Worm (Caenorhabditis elegans) whole organism, mixed stage, embryonic: Measurements from ENCODE around the gene C33A12.4.

Source experiments
- M03D4.4 ChIP-seq: sonication (generic microtip); optimal IDR thresholded peaks from 2 replicates; lab custom pipeline; 2017; ENCODE audit warnings: mild to moderate bottlenecking, missing genetic modification characterization, missing compliant biosample characterization
- blmp-1 ChIP-seq: fragments of 150-350 bp; optimal IDR thresholded peaks from 2 replicates; lab custom pipeline; 2014; ENCODE audit warnings: missing biosample characterization, missing genetic modification characterization
- ceh-39 ChIP-seq: fragments of 150-350 bp; optimal IDR thresholded peaks from 2 replicates; lab custom pipeline; 2014; ENCODE audit warnings: missing biosample characterization, missing genetic modification characterization
- ceh-83 ChIP-seq: fragments of 200-800 bp; sonication (Bioruptor generic); optimal IDR thresholded peaks from 2 replicates; lab custom pipeline; 2018; ENCODE audit warnings: mild to moderate bottlenecking, missing genetic modification characterization, missing compliant biosample characterization
- ces-1 ChIP-seq: fragments of 150-350 bp; optimal IDR thresholded peaks from 2 replicates; lab custom pipeline; 2014; ENCODE audit warnings: missing biosample characterization, missing genetic modification reagents, missing genetic modification characterization
- cnd-1 ChIP-seq: fragments of 200-800 bp; sonication (Bioruptor generic); optimal IDR thresholded peaks from 2 replicates; lab custom pipeline; 2018; ENCODE audit warnings: mild to moderate bottlenecking, missing genetic modification characterization, missing compliant biosample characterization
- drap-1 ChIP-seq: fragments of 200-800 bp; sonication (Bioruptor generic); optimal IDR thresholded peaks from 3 replicates; lab custom pipeline; 2018; ENCODE audit warnings: mild to moderate bottlenecking, missing genetic modification characterization, missing compliant biosample characterization
- elt-1 ChIP-seq: sonication (generic microtip); optimal IDR thresholded peaks from 2 replicates; lab custom pipeline; 2017; ENCODE audit warnings: missing genetic modification characterization, mild to moderate bottlenecking, missing compliant biosample characterization, antibody characterized with exemption, moderate library complexity, borderline replicate concordance; ENCODE audit not compliant: insufficient read depth
- elt-3 ChIP-seq: fragments of 150-350 bp; optimal IDR thresholded peaks from 2 replicates; lab custom pipeline; 2014; ENCODE audit warnings: missing biosample characterization, missing genetic modification characterization
- flh-1 ChIP-seq: fragments of 200-800 bp; sonication (Bioruptor generic); optimal IDR thresholded peaks from 2 replicates; lab custom pipeline; 2018; ENCODE audit warnings: mild to moderate bottlenecking, missing genetic modification characterization, moderate library complexity, missing compliant biosample characterization
- ham-2 ChIP-seq: fragments of 200-800 bp; sonication (Bioruptor generic); optimal IDR thresholded peaks from 2 replicates; lab custom pipeline; 2018; ENCODE audit warnings: mild to moderate bottlenecking, missing genetic modification characterization, missing compliant biosample characterization
- hlh-1 ChIP-seq: fragments of 150-350 bp; optimal IDR thresholded peaks from 2 replicates; lab custom pipeline; 2014; ENCODE audit warnings: missing biosample characterization, missing genetic modification reagents, missing genetic modification characterization
- lin-13 ChIP-seq: fragments of 150-350 bp; optimal IDR thresholded peaks from 2 replicates; lab custom pipeline; 2014; ENCODE audit warnings: missing biosample characterization, missing genetic modification characterization
- lsy-2 ChIP-seq: fragments of 150-350 bp; optimal IDR thresholded peaks from 2 replicates; lab custom pipeline; 2014; ENCODE audit warnings: missing biosample characterization, missing genetic modification characterization
- mab-5 ChIP-seq: fragments of 150-350 bp; optimal IDR thresholded peaks from 2 replicates; lab custom pipeline; 2014; ENCODE audit warnings: missing biosample characterization, missing genetic modification characterization
- mep-1 ChIP-seq: fragments of 150-350 bp; optimal IDR thresholded peaks from 2 replicates; lab custom pipeline; 2017; ENCODE audit warnings: missing biosample characterization, missing genetic modification reagents, missing genetic modification characterization, inconsistent platforms
- mls-2 ChIP-seq: sonication (generic microtip); optimal IDR thresholded peaks from 2 replicates; lab custom pipeline; 2016; ENCODE audit warnings: mild to moderate bottlenecking, missing genetic modification characterization, moderate library complexity, missing compliant biosample characterization
- nhr-12 ChIP-seq: fragments of 150-350 bp; optimal IDR thresholded peaks from 2 replicates; lab custom pipeline; 2014; ENCODE audit warnings: missing biosample characterization, missing genetic modification characterization
- nhr-2 ChIP-seq: fragments of 150-350 bp; optimal IDR thresholded peaks from 2 replicates; lab custom pipeline; 2014; ENCODE audit warnings: missing biosample characterization, missing genetic modification characterization
- nhr-237 ChIP-seq: fragments of 150-350 bp; optimal IDR thresholded peaks from 2 replicates; lab custom pipeline; 2014; ENCODE audit warnings: missing biosample characterization, missing genetic modification characterization
- nhr-28 ChIP-seq: fragments of 150-350 bp; optimal IDR thresholded peaks from 2 replicates; lab custom pipeline; 2014; ENCODE audit warnings: missing biosample characterization, missing genetic modification characterization
- nhr-76 ChIP-seq: sonication (generic microtip); optimal IDR thresholded peaks from 2 replicates; lab custom pipeline; 2017; ENCODE audit warnings: missing biosample characterization, missing genetic modification characterization
- pha-4 ChIP-seq: fragments of 150-350 bp; optimal IDR thresholded peaks from 2 replicates; lab custom pipeline; 2018; ENCODE audit warnings: missing biosample characterization, missing genetic modification reagents, missing genetic modification characterization
- snpc-4 ChIP-seq: fragments of 150-350 bp; optimal IDR thresholded peaks from 2 replicates; lab custom pipeline; 2014; ENCODE audit warnings: missing biosample characterization, missing genetic modification characterization
- sptf-1 ChIP-seq: sonication (generic microtip); optimal IDR thresholded peaks from 2 replicates; lab custom pipeline; 2017; ENCODE audit warnings: mild to moderate bottlenecking, missing genetic modification characterization, moderate library complexity, missing compliant biosample characterization
- tbx-8 ChIP-seq: fragments of 200-800 bp; sonication (Bioruptor generic); optimal IDR thresholded peaks from 2 replicates; lab custom pipeline; 2018; ENCODE audit warnings: mild to moderate bottlenecking, missing genetic modification characterization, moderate library complexity, missing compliant biosample characterization
- unc-120 ChIP-seq: sonication (generic microtip); optimal IDR thresholded peaks from 2 replicates; lab custom pipeline; 2017; ENCODE audit warnings: missing genetic modification characterization, missing compliant biosample characterization; ENCODE audit not compliant: poor library complexity, severe bottlenecking
- unc-39 ChIP-seq: fragments of 150-350 bp; optimal IDR thresholded peaks from 2 replicates; lab custom pipeline; 2014; ENCODE audit warnings: missing biosample characterization, missing genetic modification characterization
- unc-62 ChIP-seq: fragments of 150-350 bp; optimal IDR thresholded peaks from 2 replicates; lab custom pipeline; 2014; ENCODE audit warnings: missing biosample characterization, missing genetic modification reagents, missing genetic modification characterization
- ztf-11 ChIP-seq: fragments of 150-350 bp; optimal IDR thresholded peaks from 2 replicates; lab custom pipeline; 2014; ENCODE audit warnings: missing biosample characterization, missing genetic modification characterization

Gene C33A12.4

ce11 chrIV:9513360-9513777 is 3.0 kb upstream of the C33A12.4 start:
- TF ChIP-seq ceh-39 (tag; lab: Kevin White, UChicago) (no peak), mab-5 (no peak), tbx-8 (no peak), nhr-2 (no peak), drap-1 (GFP tag; lab: Kevin White, UChicago) (no peak), nhr-237 (no peak), ham-2 (GFP tag; lab: Kevin White, UChicago) (peak; percentile 67), ces-1 (GFP tag; lab: Kevin White, UChicago) (peak; percentile 41), ceh-83 (GFP tag; lab: Kevin White, UChicago) (no peak), nhr-76 (no peak), elt-3 (tag; lab: Kevin White, UChicago) (no peak), blmp-1 (tag; lab: Kevin White, UChicago) (peak; percentile 51), mep-1 (tag; lab: Kevin White, UChicago) (no peak), M03D4.4 (tag; lab: Kevin White, UChicago) (no peak), lsy-2 (tag; lab: Kevin White, UChicago) (peak; percentile 32), unc-39 (tag; lab: Kevin White, UChicago) (no peak)

DNA sequence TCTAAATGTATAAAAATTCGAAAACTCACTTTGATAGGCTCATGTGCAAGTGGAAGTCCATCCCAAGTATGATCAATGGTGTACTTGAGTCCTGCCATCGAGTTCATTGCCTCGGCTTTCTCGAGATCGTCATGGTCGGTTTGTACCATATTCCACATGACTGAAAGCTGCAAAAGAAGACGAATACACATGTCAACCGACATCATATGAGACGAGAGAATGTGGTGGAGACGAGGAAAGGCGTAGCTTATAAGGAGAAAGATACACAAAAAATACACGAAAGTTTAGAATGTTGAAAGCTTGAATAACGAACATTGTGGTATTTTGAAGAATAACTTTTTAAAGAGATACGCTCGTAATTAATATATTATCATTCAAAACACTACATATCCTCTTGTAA is 2.5 kb upstream of the C33A12.4 start, which contains the start of gene C33A12.3:
Gene C33A12.3, minus strand, starts transcription at position 167 of the 400 bp plus-strand sequence.
- TF ChIP-seq ceh-39 (tag; lab: Kevin White, UChicago) (no peak), elt-1 (tag; lab: Kevin White, UChicago) (no peak), unc-39 (tag; lab: Kevin White, UChicago) (no peak), unc-120 (no peak), nhr-76 (no peak), nhr-2 (no peak), mep-1 (tag; lab: Kevin White, UChicago) (no peak), nhr-12 (no peak), mls-2 (tag; lab: Kevin White, UChicago) (no peak), flh-1 (GFP tag; lab: Kevin White, UChicago) (no peak)

ce11 chrIV:9511640-9512039 is 1.3 kb upstream of the C33A12.4 start:
- TF ChIP-seq unc-120: no peak
- no peak for TF ChIP-seq nhr-28 (tag; lab: Kevin White, UChicago)
- no peak for TF ChIP-seq ces-1 (GFP tag; lab: Kevin White, UChicago)
- TF ChIP-seq nhr-237: no peak
- no peak for TF ChIP-seq ceh-39 (tag; lab: Kevin White, UChicago)
- no peak for TF ChIP-seq sptf-1 (tag; lab: Kevin White, UChicago)
- no peak for TF ChIP-seq mls-2 (tag; lab: Kevin White, UChicago)
- TF ChIP-seq lin-13: no peak
- no peak for TF ChIP-seq snpc-4 (tag; lab: Kevin White, UChicago)
- no peak for TF ChIP-seq tbx-8
- no peak for TF ChIP-seq hlh-1 (tag; lab: Kevin White, UChicago)

DNA sequence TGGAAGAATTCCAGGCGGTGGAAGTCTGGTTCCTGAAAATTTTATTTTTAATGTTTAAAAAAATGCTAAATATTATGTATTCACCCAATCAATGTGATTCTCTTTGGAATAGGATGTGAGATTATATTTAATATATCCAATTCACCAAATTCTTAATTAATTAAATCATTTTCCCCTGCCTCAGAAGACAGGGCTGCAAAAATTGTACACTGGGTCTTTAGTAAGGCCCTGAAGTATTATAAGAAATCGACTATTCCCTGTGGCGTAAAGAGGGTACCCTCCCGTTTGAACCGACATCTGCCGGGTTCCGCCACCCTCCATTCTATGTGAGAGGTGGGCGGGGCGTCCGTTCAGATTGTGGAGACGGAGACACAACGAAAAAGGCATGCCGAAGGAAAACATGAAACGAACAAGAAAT is 861 bp upstream of the C33A12.4 start:
- TF ChIP-seq pha-4 (tag; lab: Kevin White, UChicago) (peak; percentile 26), mep-1 (tag; lab: Kevin White, UChicago) (peak; percentile 18), blmp-1 (tag; lab: Kevin White, UChicago) (peak; percentile 44), ham-2 (GFP tag; lab: Kevin White, UChicago) (no peak), ceh-83 (GFP tag; lab: Kevin White, UChicago) (no peak), flh-1 (GFP tag; lab: Kevin White, UChicago) (peak; percentile 7), lsy-2 (tag; lab: Kevin White, UChicago) (peak; percentile 1), unc-120 (peak; percentile 9), ceh-39 (tag; lab: Kevin White, UChicago) (peak; percentile 20), ces-1 (GFP tag; lab: Kevin White, UChicago) (peak; percentile 90), mls-2 (tag; lab: Kevin White, UChicago) (peak; percentile 52), nhr-28 (tag; lab: Kevin White, UChicago) (no peak), sptf-1 (tag; lab: Kevin White, UChicago) (peak; percentile 23), ztf-11 (tag; lab: Kevin White, UChicago) (no peak), nhr-12 (no peak), nhr-2 (peak; percentile 21), elt-1 (tag; lab: Kevin White, UChicago) (no peak), elt-3 (tag; lab: Kevin White, UChicago) (peak; percentile 33), cnd-1 (tag; lab: Kevin White, UChicago) (peak; percentile 24), unc-62 (GFP tag; lab: Kevin White, UChicago) (peak; percentile 1), nhr-237 (peak; percentile 18), mab-5 (no peak)

- TF ChIP-seq mab-5: no peak
- no peak for TF ChIP-seq M03D4.4 (tag; lab: Kevin White, UChicago)
- no peak for TF ChIP-seq ceh-83 (GFP tag; lab: Kevin White, UChicago)
- TF ChIP-seq nhr-12: no peak
- TF ChIP-seq blmp-1 (tag; lab: Kevin White, UChicago): no peak
- TF ChIP-seq elt-3 (tag; lab: Kevin White, UChicago): no peak
- no peak for TF ChIP-seq unc-62 (GFP tag; lab: Kevin White, UChicago)
- no peak for TF ChIP-seq lin-13
- no peak for TF ChIP-seq sptf-1 (tag; lab: Kevin White, UChicago)
- no peak for TF ChIP-seq drap-1 (GFP tag; lab: Kevin White, UChicago)
- TF ChIP-seq hlh-1 (tag; lab: Kevin White, UChicago): no peak
- TF ChIP-seq lsy-2 (tag; lab: Kevin White, UChicago): no peak
- no peak for TF ChIP-seq unc-39 (tag; lab: Kevin White, UChicago)
- no peak for TF ChIP-seq pha-4 (tag; lab: Kevin White, UChicago)
- TF ChIP-seq, all 35 proteins: peak for 0
Observed at ce11 chrIV:9508612-9509011, 1.8 kb downstream of the C33A12.4 start, which contains the start of gene ethe-1. TSS of gene ethe-1 (minus strand) at chrIV:9508761.
